Fruit fly (Drosophila melanogaster) whole organism, embryonic: Measurements from ENCODE around the gene CG8509.
A peak's percentile ranks its signal among the peaks of the same experiment; 100 is the strongest.
"Not testable (repeated sequence)": the region's sequence is repeated elsewhere in the genome, so short reads cannot be mapped to it uniquely, and the experiment has no call there.

ENCODE experiments used
- CG4617 ChIP-seq: fragments of 200-800 bp; sonication (Bioruptor generic); optimal IDR thresholded peaks from 3 replicates; lab custom pipeline; 2016; ENCODE audit warnings: missing biosample characterization, missing genetic modification characterization, borderline replicate concordance
- CG8290 ChIP-seq, 3 experiments: fragments of 200-800 bp; sonication (Bioruptor generic); optimal IDR thresholded peaks; 2 replicates each; lab custom pipeline; 2016 to 2019; ENCODE audit warnings: missing biosample characterization in 3 of 3, missing genetic modification characterization in 3 of 3, mild to moderate bottlenecking in 2 of 3, moderate library complexity in 1 of 3
- CG9215 ChIP-seq: fragments of 200-800 bp; sonication (Bioruptor generic); IDR thresholded peaks from 2 replicates; pipeline ENCODE4 v1.3.6; 2022; ENCODE audit warnings: missing biosample characterization, missing genetic modification characterization
- H2.0 ChIP-seq: fragments of 200-800 bp; sonication (Bioruptor generic); IDR thresholded peaks from 2 replicates; pipeline ENCODE4 v1.3.6; 2022; ENCODE audit warnings: missing biosample characterization, missing genetic modification characterization
- grau ChIP-seq: fragments of 200-800 bp; optimal IDR thresholded peaks from 3 replicates; lab custom pipeline; 2019; ENCODE audit warnings: missing biosample characterization, mild to moderate bottlenecking, missing genetic modification characterization, moderate library complexity

- peak; percentile 74 for TF ChIP-seq CG8290 (GFP tag; optimal IDR thresholded peaks at IDR 0.05; lab: Kevin White, UChicago)
- TF ChIP-seq CG8290 (tag; optimal IDR thresholded peaks at IDR 0.05; lab: Kevin White, UChicago): peak in 1 of 2 experiments; percentile 63
- not testable (repeated sequence) for TF ChIP-seq grau (tag; lab: Kevin White, UChicago); CG4617; H2.0 (GFP tag; lab: Robert Waterston, UW); CG9215 (GFP tag; lab: Robert Waterston, UW)
Observed at dm6 chrX:15795951-15796443, 13.4 kb upstream of the CG8509 start, which contains the start of gene sordd1.
